Fruit fly (Drosophila melanogaster) whole organism, embryonic: ENCODE measurements around the gene CG34163.

Source experiments
- Abd-B ChIP-seq: fragments of 200-800 bp; sonication (Bioruptor generic); optimal IDR thresholded peaks from 2 replicates; lab custom pipeline; 2018; ENCODE audit warnings: missing biosample characterization, mild to moderate bottlenecking, missing genetic modification characterization, moderate library complexity
- Aef1 ChIP-seq: fragments of 200-800 bp; sonication (Bioruptor generic); IDR thresholded peaks from 3 replicates; pipeline ENCODE4 v1.3.6; 2022; ENCODE audit warnings: missing biosample characterization, missing genetic modification characterization
- BEAF-32 ChIP-seq: fragments of 200-800 bp; sonication (Bioruptor generic); optimal IDR thresholded peaks from 3 replicates; lab custom pipeline; 2017; ENCODE audit warnings: missing biosample characterization, missing genetic modification characterization, mild to moderate bottlenecking, moderate library complexity, missing genetic modification reagents
- CG11695 ChIP-seq: fragments of 200-800 bp; sonication (Bioruptor generic); IDR thresholded peaks from 3 replicates; pipeline ENCODE4 v1.3.6; 2022; ENCODE audit warnings: missing biosample characterization, missing genetic modification characterization
- CG12236 ChIP-seq: fragments of 200-800 bp; sonication (Bioruptor generic); optimal IDR thresholded peaks from 2 replicates; lab custom pipeline; 2016; ENCODE audit warnings: missing biosample characterization, missing genetic modification characterization
- CG1233 ChIP-seq: fragments of 200-800 bp; sonication (Bioruptor generic); optimal IDR thresholded peaks from 4 replicates; lab custom pipeline; 2018; ENCODE audit warnings: missing biosample characterization, mild to moderate bottlenecking, missing genetic modification characterization
- CG15601 ChIP-seq: fragments of 200-800 bp; sonication (Bioruptor generic); optimal IDR thresholded peaks from 3 replicates; lab custom pipeline; 2019; ENCODE audit warnings: missing biosample characterization, mild to moderate bottlenecking, missing genetic modification characterization, moderate library complexity
- CG17359 ChIP-seq: fragments of 200-800 bp; sonication (Bioruptor generic); optimal IDR thresholded peaks from 3 replicates; lab custom pipeline; 2018; ENCODE audit warnings: missing biosample characterization, mild to moderate bottlenecking, missing genetic modification characterization, moderate library complexity
- CG17829 ChIP-seq: fragments of 200-800 bp; optimal IDR thresholded peaks from 2 replicates; lab custom pipeline; 2019; ENCODE audit warnings: missing biosample characterization, mild to moderate bottlenecking, missing genetic modification characterization, moderate library complexity
- CG2202 ChIP-seq: fragments of 200-800 bp; sonication (Bioruptor generic); optimal IDR thresholded peaks from 2 replicates; lab custom pipeline; 2018; ENCODE audit warnings: missing biosample characterization, mild to moderate bottlenecking, missing genetic modification characterization
- CG34376 ChIP-seq: fragments of 200-800 bp; sonication (Bioruptor generic); optimal IDR thresholded peaks from 2 replicates; lab custom pipeline; 2018; ENCODE audit warnings: missing biosample characterization, mild to moderate bottlenecking, missing genetic modification characterization
- CG4328 ChIP-seq: fragments of 200-800 bp; sonication (Bioruptor generic); optimal IDR thresholded peaks from 3 replicates; lab custom pipeline; 2017; ENCODE audit warnings: missing biosample characterization, missing genetic modification reagents, missing genetic modification characterization
- CG4424 ChIP-seq: fragments of 200-800 bp; sonication (Bioruptor generic); optimal IDR thresholded peaks from 3 replicates; lab custom pipeline; 2016; ENCODE audit warnings: missing biosample characterization, missing genetic modification characterization
- CG4730 ChIP-seq: fragments of 200-800 bp; sonication (Bioruptor generic); IDR thresholded peaks from 2 replicates; pipeline ENCODE4 v1.3.6; 2022; ENCODE audit warnings: missing biosample characterization, missing genetic modification characterization
- CG8089 ChIP-seq: fragments of 200-800 bp; sonication (Bioruptor generic); optimal IDR thresholded peaks from 3 replicates; lab custom pipeline; 2016; ENCODE audit warnings: missing biosample characterization, missing genetic modification characterization
- CG8478 ChIP-seq: fragments of >200 bp; optimal IDR thresholded peaks from 2 replicates; lab custom pipeline; 2018
- CkIIα-i1 ChIP-seq: fragments of 200-800 bp; sonication (Bioruptor generic); IDR thresholded peaks from 2 replicates; pipeline ENCODE4 v1.3.6; 2022; ENCODE audit warnings: missing biosample characterization, missing genetic modification characterization
- CrebB ChIP-seq: fragments of 200-800 bp; sonication (Bioruptor generic); optimal IDR thresholded peaks from 3 replicates; lab custom pipeline; 2018; ENCODE audit warnings: missing biosample characterization, mild to moderate bottlenecking, missing genetic modification characterization
- D19B ChIP-seq: fragments of 200-800 bp; sonication (Bioruptor generic); optimal IDR thresholded peaks from 2 replicates; lab custom pipeline; 2017; ENCODE audit warnings: missing biosample characterization, mild to moderate bottlenecking, missing genetic modification characterization
- Dbx ChIP-seq: fragments of 200-800 bp; sonication (Bioruptor generic); IDR thresholded peaks from 3 replicates; pipeline ENCODE4 v1.3.6; 2022; ENCODE audit warnings: missing biosample characterization, missing genetic modification characterization
- Dp ChIP-seq: fragments of 200-800 bp; sonication (Bioruptor generic); optimal IDR thresholded peaks from 2 replicates; lab custom pipeline; 2018; ENCODE audit warnings: missing biosample characterization, mild to moderate bottlenecking, missing genetic modification characterization, moderate library complexity
- Hey ChIP-seq: fragments of 200-800 bp; sonication (Bioruptor generic); optimal IDR thresholded peaks from 3 replicates; lab custom pipeline; 2018; ENCODE audit warnings: missing biosample characterization, mild to moderate bottlenecking, missing genetic modification characterization
- MESR4 ChIP-seq: fragments of 200-800 bp; sonication (Bioruptor generic); optimal IDR thresholded peaks from 2 replicates; lab custom pipeline; 2018; ENCODE audit warnings: missing biosample characterization, mild to moderate bottlenecking, missing genetic modification characterization, moderate library complexity
- Med ChIP-seq: fragments of 200-800 bp; sonication (Bioruptor generic); peaks from one replicate; lab custom pipeline; 2016; ENCODE audit warnings: missing biosample characterization, missing genetic modification characterization, mild to moderate bottlenecking, inconsistent platforms, moderate library complexity
- Myb ChIP-seq: fragments of 200-800 bp; sonication (Bioruptor generic); optimal IDR thresholded peaks from 2 replicates; lab custom pipeline; 2016; ENCODE audit warnings: missing biosample characterization, missing genetic modification characterization
- Neu2 ChIP-seq: fragments of 200-800 bp; sonication (Bioruptor generic); optimal IDR thresholded peaks from 3 replicates; lab custom pipeline; 2016; ENCODE audit warnings: missing biosample characterization, missing genetic modification characterization, borderline replicate concordance
- Sox100B ChIP-seq: fragments of 200-800 bp; sonication (Bioruptor generic); optimal IDR thresholded peaks from 3 replicates; lab custom pipeline; 2018; ENCODE audit warnings: missing biosample characterization, mild to moderate bottlenecking, missing genetic modification characterization
- Sry-β ChIP-seq: fragments of 200-800 bp; sonication (Bioruptor generic); optimal IDR thresholded peaks from 2 replicates; lab custom pipeline; 2018; ENCODE audit warnings: missing biosample characterization, mild to moderate bottlenecking, missing genetic modification characterization, moderate library complexity
- Sry-δ ChIP-seq: fragments of 200-800 bp; sonication (Bioruptor generic); optimal IDR thresholded peaks from 2 replicates; lab custom pipeline; 2016; ENCODE audit warnings: missing biosample characterization, missing genetic modification characterization
- aop ChIP-seq: fragments of 200-800 bp; sonication (Bioruptor generic); IDR thresholded peaks from 2 replicates; pipeline ENCODE4 v1.3.6; 2022; ENCODE audit warnings: missing biosample characterization, missing genetic modification characterization
- bab2 ChIP-seq: fragments of 200-800 bp; sonication (Bioruptor generic); optimal IDR thresholded peaks from 2 replicates; lab custom pipeline; 2016; ENCODE audit warnings: missing biosample characterization, missing genetic modification characterization
- bsh ChIP-seq, 2 experiments: fragments of 200-800 bp; sonication (Bioruptor generic); optimal IDR thresholded peaks; 2 replicates each; lab custom pipeline; 2017 to 2018; ENCODE audit warnings: mild to moderate bottlenecking in 2 of 2, missing biosample characterization in 2 of 2, missing genetic modification characterization in 2 of 2, moderate library complexity in 1 of 2
- btn ChIP-seq: fragments of 200-800 bp; sonication (Bioruptor generic); optimal IDR thresholded peaks from 2 replicates; lab custom pipeline; 2016; ENCODE audit warnings: missing biosample characterization, missing genetic modification characterization
- crc ChIP-seq: fragments of 200-800 bp; sonication (Bioruptor generic); optimal IDR thresholded peaks from 2 replicates; lab custom pipeline; 2016; ENCODE audit warnings: missing biosample characterization, missing genetic modification characterization
- crp ChIP-seq, 2 experiments: fragments of 200-800 bp; sonication (Bioruptor generic); optimal IDR thresholded peaks; 2 replicates in 1 of 2; 3 replicates in 1 of 2; lab custom pipeline; 2017; ENCODE audit warnings: missing biosample characterization in 2 of 2, missing genetic modification characterization in 2 of 2, mild to moderate bottlenecking in 1 of 2, moderate library complexity in 1 of 2
- eyg ChIP-seq: fragments of 200-800 bp; sonication (Bioruptor generic); optimal IDR thresholded peaks from 3 replicates; lab custom pipeline; 2016; ENCODE audit warnings: missing biosample characterization, missing genetic modification characterization
- fd3F ChIP-seq: fragments of 200-800 bp; sonication (Bioruptor generic); optimal IDR thresholded peaks from 2 replicates; lab custom pipeline; 2018; ENCODE audit warnings: missing biosample characterization, mild to moderate bottlenecking, missing genetic modification characterization, moderate library complexity
- ftz-f1 ChIP-seq: fragments of 200-800 bp; sonication (Bioruptor generic); optimal IDR thresholded peaks from 2 replicates; lab custom pipeline; 2016; ENCODE audit warnings: missing biosample characterization, missing genetic modification characterization
- hbn ChIP-seq: fragments of 200-800 bp; sonication (Bioruptor generic); IDR thresholded peaks from 2 replicates; pipeline ENCODE4 v1.3.6; 2022; ENCODE audit warnings: missing biosample characterization, missing genetic modification characterization; ENCODE audit not compliant: partially characterized antibody
- lmd ChIP-seq: fragments of 200-800 bp; sonication (Bioruptor generic); IDR thresholded peaks from 2 replicates; pipeline ENCODE4 v1.3.6; 2022; ENCODE audit warnings: missing biosample characterization, missing genetic modification characterization
- nau ChIP-seq: fragments of 200-800 bp; sonication (Bioruptor generic); optimal IDR thresholded peaks from 3 replicates; lab custom pipeline; 2017; ENCODE audit warnings: missing biosample characterization, mild to moderate bottlenecking, missing genetic modification characterization, missing genetic modification reagents
- slp2 ChIP-seq: fragments of 200-800 bp; sonication (Bioruptor generic); optimal IDR thresholded peaks from 2 replicates; lab custom pipeline; 2016; ENCODE audit warnings: missing biosample characterization, missing genetic modification characterization
- sna ChIP-seq: fragments of 200-800 bp; sonication (Bioruptor generic); IDR thresholded peaks from 2 replicates; pipeline ENCODE4 v1.3.6; 2022; ENCODE audit warnings: missing biosample characterization, missing genetic modification characterization; ENCODE audit not compliant: partially characterized antibody
- ssp ChIP-seq: fragments of 200-800 bp; sonication (Bioruptor generic); IDR thresholded peaks from 2 replicates; pipeline ENCODE4 v1.3.6; 2022; ENCODE audit warnings: missing biosample characterization, missing genetic modification characterization
- tll ChIP-seq, 2 experiments: fragments of 200-800 bp in 1 of 2; fragments of >200 bp in 1 of 2; sonication (Bioruptor generic) in 1 of 2; optimal IDR thresholded peaks; 2 replicates each; lab custom pipeline; 2017 to 2019; ENCODE audit warnings: missing biosample characterization in 2 of 2, missing genetic modification characterization in 2 of 2, mild to moderate bottlenecking in 1 of 2, moderate library complexity in 1 of 2
- trem ChIP-seq: fragments of 200-800 bp; optimal IDR thresholded peaks from 3 replicates; lab custom pipeline; 2019; ENCODE audit warnings: missing biosample characterization, mild to moderate bottlenecking, missing genetic modification characterization, moderate library complexity
- vfl ChIP-seq: fragments of 200-800 bp; sonication (Bioruptor generic); optimal IDR thresholded peaks from 2 replicates; lab custom pipeline; 2016; ENCODE audit warnings: missing biosample characterization, missing genetic modification characterization
- vvl ChIP-seq: fragments of 200-800 bp; sonication (Bioruptor generic); IDR thresholded peaks from 2 replicates; pipeline ENCODE4 v1.3.6; 2022; ENCODE audit warnings: missing biosample characterization, missing genetic modification characterization
- wek ChIP-seq: fragments of 200-800 bp; sonication (Bioruptor generic); optimal IDR thresholded peaks from 3 replicates; lab custom pipeline; 2018; ENCODE audit warnings: missing biosample characterization, mild to moderate bottlenecking, missing genetic modification characterization, moderate library complexity

Gene CG34163

DNA sequence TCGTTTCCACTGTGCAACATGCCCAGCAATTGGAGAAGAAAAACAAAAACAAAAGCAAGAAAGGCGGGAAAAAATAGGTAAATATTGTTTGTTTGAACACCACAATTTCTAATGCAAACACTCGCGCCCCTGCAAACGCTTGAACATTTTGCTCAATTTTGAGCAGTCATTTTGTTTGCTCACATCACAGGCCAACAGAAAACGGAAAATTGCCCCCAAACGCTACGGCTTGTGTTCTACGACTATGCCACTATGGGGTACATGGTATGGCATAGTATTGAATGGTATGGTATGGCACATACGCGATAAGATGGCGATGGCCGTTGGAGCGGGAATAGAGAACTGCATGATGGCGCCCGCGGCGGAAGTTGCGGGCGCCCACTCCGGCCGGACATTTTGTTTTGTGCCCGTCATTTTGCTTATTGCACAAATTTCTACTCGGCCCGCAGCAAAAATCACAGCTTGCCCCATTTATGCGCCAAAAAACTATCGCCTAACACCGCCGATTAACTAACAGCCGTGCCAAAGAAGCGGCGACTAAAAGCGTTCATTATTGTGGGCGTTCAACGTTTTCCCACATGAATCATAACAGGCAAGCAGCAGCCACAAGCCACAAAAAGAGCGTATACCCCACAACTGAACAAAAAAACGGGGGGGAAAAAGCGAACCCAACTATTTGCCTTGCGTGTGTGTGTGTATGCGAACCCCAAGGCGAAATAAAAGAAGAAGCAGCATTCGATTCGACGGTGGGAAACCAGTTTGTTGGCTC, 16.3 kb downstream of the CG34163 start (continued):
- TF ChIP-seq trem (tag; lab: Kevin White, UChicago) (peak; percentile 20), CG2202 (peak; percentile 88), aop (GFP tag; lab: Robert Waterston, UW) (no peak), sna (GFP tag; lab: Robert Waterston, UW) (no peak), BEAF-32 (GFP tag; lab: Kevin White, UChicago) (peak; percentile 58), CrebB (tag; lab: Kevin White, UChicago) (peak; percentile 85), CG8089 (peak; percentile 78), tll (GFP tag; optimal IDR thresholded peaks at IDR 0.05; lab: Kevin White, UChicago) (no peak), slp2 (GFP tag; lab: Kevin White, UChicago) (peak; percentile 7), CG4730 (GFP tag; lab: Robert Waterston, UW) (no peak), Sox100B (GFP tag; lab: Kevin White, UChicago) (peak; percentile 72), Myb (no peak), vvl (no peak), Hey (tag; lab: Kevin White, UChicago) (peak; percentile 75), vfl (GFP tag; lab: Kevin White, UChicago) (no peak), Aef1 (GFP tag; lab: Robert Waterston, UW) (no peak), CG8478 (no peak), CG34376 (peak; percentile 49), crp (GFP tag; optimal IDR thresholded peaks at IDR 0.05; lab: Kevin White, UChicago) (peak in 1 of 2 experiments; percentile 6), CG15601 (tag; lab: Kevin White, UChicago) (peak; percentile 88), hbn (GFP tag; lab: Robert Waterston, UW) (no peak), Sry-β (GFP tag; lab: Kevin White, UChicago) (peak; percentile 42), CG17359 (tag; lab: Kevin White, UChicago) (peak; percentile 74), Sry-δ (no peak), Abd-B (GFP tag; lab: Kevin White, UChicago) (no peak), CG1233 (GFP tag; lab: Kevin White, UChicago) (peak; percentile 75), Med (peak; percentile 93), bsh (GFP tag; optimal IDR thresholded peaks at IDR 0.05; lab: Kevin White, UChicago) (peak in 1 of 2 experiments; percentile 80), Neu2 (GFP tag; lab: Kevin White, UChicago) (no peak), crc (no peak), btn (GFP tag; lab: Kevin White, UChicago) (peak; percentile 12), ftz-f1 (peak; percentile 97), bab2 (peak; percentile 56), fd3F (GFP tag; lab: Kevin White, UChicago) (no peak), CG4424 (GFP tag; lab: Kevin White, UChicago) (peak; percentile 41), CG11695 (GFP tag; lab: Robert Waterston, UW) (no peak), Dbx (GFP tag; lab: Robert Waterston, UW) (no peak), ssp (no peak), Dp (peak; percentile 39), lmd (GFP tag; lab: Robert Waterston, UW) (no peak), eyg (GFP tag; lab: Kevin White, UChicago) (no peak), CG17829 (peak; percentile 34), MESR4 (GFP tag; lab: Kevin White, UChicago) (no peak), CG4328 (GFP tag; lab: Kevin White, UChicago) (peak; percentile 79), CkIIα-i1 (GFP tag; lab: Robert Waterston, UW) (no peak), nau (GFP tag; lab: Kevin White, UChicago) (peak; percentile 83), D19B (GFP tag; lab: Kevin White, UChicago) (peak; percentile 7), wek (GFP tag; lab: Kevin White, UChicago) (peak; percentile 88), CG12236 (GFP tag; lab: Kevin White, UChicago) (peak; percentile 73)
